Worm (Caenorhabditis elegans): ENCODE results near the gene K09C6.9.
A peak's percentile ranks its signal among the peaks of the same experiment; 100 is the strongest.

Gene K09C6.9

DNA sequence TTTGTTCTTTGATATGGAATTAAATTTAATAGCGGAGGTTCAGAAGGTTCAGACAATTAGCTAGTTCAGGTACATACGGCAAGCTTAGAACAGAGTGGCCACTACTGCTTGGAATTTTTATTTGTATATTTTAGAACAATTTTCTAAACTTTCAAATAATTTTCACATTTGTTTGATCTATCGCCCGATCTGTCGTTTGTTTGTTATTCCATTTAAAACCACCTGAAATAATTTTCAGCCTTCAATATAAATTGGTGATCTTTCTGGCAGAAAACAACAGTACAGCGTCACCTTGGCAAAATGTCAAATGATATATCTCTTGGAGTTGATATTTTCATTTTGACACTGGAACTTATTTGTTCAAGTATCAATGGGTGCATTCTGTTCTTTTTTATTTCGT is 40.1 kb downstream of the K09C6.9 start, which contains the start of gene R13D11.3:
TSS of gene R13D11.3 (plus strand) at position 301 of the 400 bp plus-strand sequence.
- TF ChIP-seq unc-39 (tag; optimal IDR thresholded peaks at IDR 0.05), result no peak
- TF ChIP-seq fos-1 (tag; optimal IDR thresholded peaks at IDR 0.05), result no peak
- TF ChIP-seq nhr-129 (tag; optimal IDR thresholded peaks at IDR 0.05), result no peak
- no peak for TF ChIP-seq blmp-1 (tag; optimal IDR thresholded peaks at IDR 0.05; ENCODE audit: insufficient read depth)
- no peak for TF ChIP-seq unc-62 (GFP tag; optimal IDR thresholded peaks at IDR 0.05)
- TF ChIP-seq elt-1 (tag; optimal IDR thresholded peaks at IDR 0.05), result no peak
- no peak for TF ChIP-seq aly-2 (tag; optimal IDR thresholded peaks at IDR 0.05)
- no peak for TF ChIP-seq alr-1 (tag; optimal IDR thresholded peaks at IDR 0.05)
- TF ChIP-seq F13H6.1 (tag; optimal IDR thresholded peaks at IDR 0.05), result no peak
- no peak for TF ChIP-seq peb-1 (tag; optimal IDR thresholded peaks at IDR 0.05)
- no peak for TF ChIP-seq skn-1 (tag; optimal IDR thresholded peaks at IDR 0.05)
- no peak for TF ChIP-seq elt-3 (tag; optimal IDR thresholded peaks at IDR 0.05)
- TF ChIP-seq nhr-237 (tag; optimal IDR thresholded peaks at IDR 0.05), result no peak
- no peak for TF ChIP-seq nhr-23 (tag; optimal IDR thresholded peaks at IDR 0.05)
- TF ChIP-seq nhr-25 (tag; optimal IDR thresholded peaks at IDR 0.05), result no peak
- no peak for TF ChIP-seq ztf-1 (GFP tag; conservative IDR thresholded peaks at IDR 0.05)

ce11 chrV:813101-813500 is 41.8 kb downstream of the K09C6.9 start, which contains the start of gene R13D11.10:
R13D11.10 (minus strand) TSS chrV:813201.
- TF ChIP-seq sma-9 (GFP tag; optimal IDR thresholded peaks at IDR 0.05) (no peak), sma-9 (tag; optimal IDR thresholded peaks at IDR 0.05) (no peak), nhr-25 (tag; optimal IDR thresholded peaks at IDR 0.05) (no peak), elt-3 (tag; optimal IDR thresholded peaks at IDR 0.05) (no peak), ceh-16 (tag; optimal IDR thresholded peaks at IDR 0.05) (no peak), nhr-6 (tag; optimal IDR thresholded peaks at IDR 0.05) (no peak), peb-1 (tag; optimal IDR thresholded peaks at IDR 0.05) (no peak), gmeb-1 (tag; optimal IDR thresholded peaks at IDR 0.05) (no peak), nhr-77 (tag; optimal IDR thresholded peaks at IDR 0.05) (no peak), unc-55 (GFP tag; optimal IDR thresholded peaks at IDR 0.05) (no peak), alr-1 (tag; optimal IDR thresholded peaks at IDR 0.05) (no peak), dmd-4 (tag; optimal IDR thresholded peaks at IDR 0.05) (no peak), blmp-1 (tag; optimal IDR thresholded peaks at IDR 0.05; ENCODE audit: insufficient read depth) (no peak), unc-39 (tag; optimal IDR thresholded peaks at IDR 0.05) (no peak), ztf-4 (tag; optimal IDR thresholded peaks at IDR 0.05) (no peak), snpc-4 (tag; optimal IDR thresholded peaks at IDR 0.05) (no peak), fos-1 (tag; optimal IDR thresholded peaks at IDR 0.05) (no peak)

ce11 chrV:810281-810862 is 44.5 kb downstream of the K09C6.9 start, which contains the start of gene R13D11.4:
R13D11.4 (plus strand) TSS chrV:810812.
- TF ChIP-seq mdl-1 (tag; optimal IDR thresholded peaks at IDR 0.05) (no peak), unc-55 (GFP tag; optimal IDR thresholded peaks at IDR 0.05) (peak; percentile 23), ztf-1 (GFP tag; conservative IDR thresholded peaks at IDR 0.05) (no peak), F13H6.1 (tag; optimal IDR thresholded peaks at IDR 0.05) (peak; percentile 11), aly-2 (tag; optimal IDR thresholded peaks at IDR 0.05) (no peak), blmp-1 (tag; optimal IDR thresholded peaks at IDR 0.05; ENCODE audit: insufficient read depth) (no peak), nhr-21 (tag; optimal IDR thresholded peaks at IDR 0.05) (no peak), C34F6.9 (tag; optimal IDR thresholded peaks at IDR 0.05) (no peak)

ce11 chrV:808260-808659 is 46.6 kb downstream of the K09C6.9 start:
- TF ChIP-seq nhr-6 (tag; optimal IDR thresholded peaks at IDR 0.05) (no peak), mab-5 (tag; optimal IDR thresholded peaks at IDR 0.05) (no peak), sma-9 (GFP tag; optimal IDR thresholded peaks at IDR 0.05) (no peak), sma-9 (tag; optimal IDR thresholded peaks at IDR 0.05) (no peak), Y55F3AM.14 (GFP tag; optimal IDR thresholded peaks at IDR 0.05) (no peak), lin-39 (tag; optimal IDR thresholded peaks at IDR 0.05) (no peak), nhr-11 (tag; optimal IDR thresholded peaks at IDR 0.05) (no peak), ceh-82 (tag; optimal IDR thresholded peaks at IDR 0.05) (no peak), sem-4 (tag; optimal IDR thresholded peaks at IDR 0.05) (no peak), gmeb-1 (tag; optimal IDR thresholded peaks at IDR 0.05) (no peak), peb-1 (tag; optimal IDR thresholded peaks at IDR 0.05) (no peak), nhr-77 (tag; optimal IDR thresholded peaks at IDR 0.05) (no peak), ztf-4 (tag; optimal IDR thresholded peaks at IDR 0.05) (no peak), elt-3 (tag; optimal IDR thresholded peaks at IDR 0.05) (no peak), zag-1 (tag; optimal IDR thresholded peaks at IDR 0.05) (no peak), fos-1 (tag; optimal IDR thresholded peaks at IDR 0.05) (no peak), lsy-2 (tag; optimal IDR thresholded peaks at IDR 0.05) (no peak), nhr-12 (tag; optimal IDR thresholded peaks at IDR 0.05) (no peak), ZK546.5 (tag; optimal IDR thresholded peaks at IDR 0.05) (no peak), crh-2 (tag; optimal IDR thresholded peaks at IDR 0.05) (no peak)
